Worm (Caenorhabditis elegans): ENCODE results near the gene sra-4.

Gene sra-4

ce11 chrII:9542785-9543184 is at the start of gene sra-4:
TSS of gene sra-4 (minus strand) at chrII:9542885.
- no peak for TF ChIP-seq flt-1 (GFP tag; IDR thresholded peaks at IDR 0.05)
- TF ChIP-seq klf-2 (GFP tag; conservative IDR thresholded peaks at IDR 0.05), result no peak
- no peak for TF ChIP-seq ref-1 (GFP tag; conservative IDR thresholded peaks at IDR 0.05)
- TF ChIP-seq T22C8.4 (GFP tag; IDR thresholded peaks at IDR 0.05), result no peak
- TF ChIP-seq tab-1 (GFP tag; IDR thresholded peaks at IDR 0.05), result no peak

- TF ChIP-seq cog-1 (tag; optimal IDR thresholded peaks at IDR 0.05) (peak; percentile 7), flt-1 (GFP tag; IDR thresholded peaks at IDR 0.05) (peak; percentile 62), ref-1 (GFP tag; conservative IDR thresholded peaks at IDR 0.05) (no peak), ztf-23 (GFP tag; IDR thresholded peaks at IDR 0.05) (peak; percentile 52; the same call in 1 of the 2 replicates), tab-1 (GFP tag; IDR thresholded peaks at IDR 0.05) (no peak)
These were observed 48.4 kb upstream of the sra-4 start, which contains the start of the genes E02H1.1 and tag-124 for ce11 chrII:9591071-9591470. TSS of gene E02H1.1 (minus strand) at chrII:9591164. TSS of gene tag-124 (plus strand) at chrII:9591292.

- no peak for TF ChIP-seq flt-1 (GFP tag; IDR thresholded peaks at IDR 0.05)
- no peak for TF ChIP-seq klf-2 (GFP tag; conservative IDR thresholded peaks at IDR 0.05)
- no peak for TF ChIP-seq T22C8.4 (GFP tag; IDR thresholded peaks at IDR 0.05)
- no peak for TF ChIP-seq ref-1 (GFP tag; conservative IDR thresholded peaks at IDR 0.05)
- no peak for TF ChIP-seq cog-1 (tag; optimal IDR thresholded peaks at IDR 0.05)
These were observed 47.0 kb upstream of the sra-4 start, which contains the start of gene eral-1 for ce11 chrII:9589667-9590066. TSS of gene eral-1 (minus strand) at chrII:9589767.

- TF ChIP-seq flt-1 (GFP tag; IDR thresholded peaks at IDR 0.05) (no peak), med-1 (GFP tag; optimal IDR thresholded peaks at IDR 0.05; ENCODE audit: insufficient read depth) (no peak), cog-1 (tag; optimal IDR thresholded peaks at IDR 0.05) (no peak), tab-1 (GFP tag; IDR thresholded peaks at IDR 0.05) (no peak), klf-2 (GFP tag; conservative IDR thresholded peaks at IDR 0.05) (no peak), ztf-29 (GFP tag; IDR thresholded peaks at IDR 0.05) (no peak), ref-1 (GFP tag; conservative IDR thresholded peaks at IDR 0.05) (no peak), ztf-23 (GFP tag; IDR thresholded peaks at IDR 0.05) (no peak), T22C8.4 (GFP tag; IDR thresholded peaks at IDR 0.05) (no peak)
These were observed 44.1 kb upstream of the sra-4 start, which contains the start of gene ugt-58 for ce11 chrII:9586734-9587209. TSS of gene ugt-58 (minus strand) at chrII:9586784.

- TF ChIP-seq ztf-29 (GFP tag; IDR thresholded peaks at IDR 0.05), result no peak
- TF ChIP-seq ref-1 (GFP tag; conservative IDR thresholded peaks at IDR 0.05), result no peak
- TF ChIP-seq klf-2 (GFP tag; conservative IDR thresholded peaks at IDR 0.05), result no peak
- no peak for TF ChIP-seq med-1 (GFP tag; optimal IDR thresholded peaks at IDR 0.05; ENCODE audit: insufficient read depth)
- TF ChIP-seq cog-1 (tag; optimal IDR thresholded peaks at IDR 0.05), result no peak
- TF ChIP-seq tab-1 (GFP tag; IDR thresholded peaks at IDR 0.05), result no peak
- TF ChIP-seq T22C8.4 (GFP tag; IDR thresholded peaks at IDR 0.05), result no peak
- no peak for TF ChIP-seq ztf-23 (GFP tag; IDR thresholded peaks at IDR 0.05)
- TF ChIP-seq flt-1 (GFP tag; IDR thresholded peaks at IDR 0.05), result no peak
These were observed 40.8 kb upstream of the sra-4 start, which contains the start of gene wee-1.1 for ce11 chrII:9583461-9583860. TSS of gene wee-1.1 (minus strand) at chrII:9583561.

- no peak for TF ChIP-seq cog-1 (tag; optimal IDR thresholded peaks at IDR 0.05)
- TF ChIP-seq ztf-23 (GFP tag; IDR thresholded peaks at IDR 0.05), result no peak
- TF ChIP-seq ref-1 (GFP tag; conservative IDR thresholded peaks at IDR 0.05), result no peak
- no peak for TF ChIP-seq tab-1 (GFP tag; IDR thresholded peaks at IDR 0.05)
- no peak for TF ChIP-seq ztf-29 (GFP tag; IDR thresholded peaks at IDR 0.05)
- TF ChIP-seq T22C8.4 (GFP tag; IDR thresholded peaks at IDR 0.05), result no peak
- no peak for TF ChIP-seq med-1 (GFP tag; optimal IDR thresholded peaks at IDR 0.05; ENCODE audit: insufficient read depth)
- no peak for TF ChIP-seq klf-2 (GFP tag; conservative IDR thresholded peaks at IDR 0.05)
- no peak for TF ChIP-seq flt-1 (GFP tag; IDR thresholded peaks at IDR 0.05)
These were observed 34.9 kb upstream of the sra-4 start for ce11 chrII:9577630-9578029.

- no peak for TF ChIP-seq ref-1 (GFP tag; conservative IDR thresholded peaks at IDR 0.05)
- TF ChIP-seq cog-1 (tag; optimal IDR thresholded peaks at IDR 0.05), result no peak
- no peak for TF ChIP-seq ztf-23 (GFP tag; IDR thresholded peaks at IDR 0.05)
- no peak for TF ChIP-seq flt-1 (GFP tag; IDR thresholded peaks at IDR 0.05)
- TF ChIP-seq ztf-29 (GFP tag; IDR thresholded peaks at IDR 0.05), result no peak
- no peak for TF ChIP-seq T22C8.4 (GFP tag; IDR thresholded peaks at IDR 0.05)
- no peak for TF ChIP-seq med-1 (GFP tag; optimal IDR thresholded peaks at IDR 0.05; ENCODE audit: insufficient read depth)
- no peak for TF ChIP-seq klf-2 (GFP tag; conservative IDR thresholded peaks at IDR 0.05)
- TF ChIP-seq tab-1 (GFP tag; IDR thresholded peaks at IDR 0.05), result no peak
These were observed 34.0 kb upstream of the sra-4 start for ce11 chrII:9576707-9577106.

- TF ChIP-seq cog-1 (tag; optimal IDR thresholded peaks at IDR 0.05), result no peak
- TF ChIP-seq klf-2 (GFP tag; conservative IDR thresholded peaks at IDR 0.05), result no peak
- TF ChIP-seq flt-1 (GFP tag; IDR thresholded peaks at IDR 0.05), result no peak
- TF ChIP-seq ztf-23 (GFP tag; IDR thresholded peaks at IDR 0.05), result no peak
- TF ChIP-seq ztf-29 (GFP tag; IDR thresholded peaks at IDR 0.05), result no peak
- no peak for TF ChIP-seq T22C8.4 (GFP tag; IDR thresholded peaks at IDR 0.05)
- no peak for TF ChIP-seq ref-1 (GFP tag; conservative IDR thresholded peaks at IDR 0.05)
- TF ChIP-seq med-1 (GFP tag; optimal IDR thresholded peaks at IDR 0.05; ENCODE audit: insufficient read depth), result no peak
- no peak for TF ChIP-seq tab-1 (GFP tag; IDR thresholded peaks at IDR 0.05)
These were observed 33.0 kb upstream of the sra-4 start, which contains the start of gene exc-7 for ce11 chrII:9575670-9576069. TSS of gene exc-7 (plus strand) at chrII:9575970.

- no peak for TF ChIP-seq klf-2 (GFP tag; conservative IDR thresholded peaks at IDR 0.05)
- TF ChIP-seq tab-1 (GFP tag; IDR thresholded peaks at IDR 0.05), result no peak
- TF ChIP-seq flt-1 (GFP tag; IDR thresholded peaks at IDR 0.05), result no peak
- TF ChIP-seq ref-1 (GFP tag; conservative IDR thresholded peaks at IDR 0.05), result no peak
- TF ChIP-seq ztf-29 (GFP tag; IDR thresholded peaks at IDR 0.05), result no peak
- TF ChIP-seq ztf-23 (GFP tag; IDR thresholded peaks at IDR 0.05), result no peak
- TF ChIP-seq T22C8.4 (GFP tag; IDR thresholded peaks at IDR 0.05), result no peak
- TF ChIP-seq cog-1 (tag; optimal IDR thresholded peaks at IDR 0.05), result no peak
- TF ChIP-seq med-1 (GFP tag; optimal IDR thresholded peaks at IDR 0.05; ENCODE audit: insufficient read depth), result no peak
These were observed 31.7 kb upstream of the sra-4 start for ce11 chrII:9574406-9574805.

ce11 chrII:9573412-9573811 is 30.7 kb upstream of the sra-4 start:
- TF ChIP-seq tab-1 (GFP tag; IDR thresholded peaks at IDR 0.05) (no peak), ztf-23 (GFP tag; IDR thresholded peaks at IDR 0.05) (no peak), ref-1 (GFP tag; conservative IDR thresholded peaks at IDR 0.05) (no peak), med-1 (GFP tag; optimal IDR thresholded peaks at IDR 0.05; ENCODE audit: insufficient read depth) (no peak), ztf-29 (GFP tag; IDR thresholded peaks at IDR 0.05) (no peak), cog-1 (tag; optimal IDR thresholded peaks at IDR 0.05) (no peak), flt-1 (GFP tag; IDR thresholded peaks at IDR 0.05) (no peak), T22C8.4 (GFP tag; IDR thresholded peaks at IDR 0.05) (no peak)

Data from whole organism, midembryonic.